Fruit fly (Drosophila melanogaster) whole organism, embryonic: ENCODE data around the gene Slu7.

Experiments
- Aef1 ChIP-seq: fragments of 200-800 bp; sonication (Bioruptor generic); IDR thresholded peaks from 3 replicates; pipeline ENCODE4 v1.3.6; 2022; ENCODE audit warnings: missing biosample characterization, missing genetic modification characterization
- Atf-2 ChIP-seq: fragments of 200-800 bp; sonication (Bioruptor generic); optimal IDR thresholded peaks from 2 replicates; lab custom pipeline; 2016; ENCODE audit warnings: missing biosample characterization, missing genetic modification characterization
- Atf6 ChIP-seq: fragments of 200-800 bp; sonication (Bioruptor generic); IDR thresholded peaks from 2 replicates; pipeline ENCODE4 v1.3.6; 2022; ENCODE audit warnings: missing biosample characterization, missing genetic modification characterization
- CG10274 ChIP-seq: fragments of 200-800 bp; sonication (Bioruptor generic); optimal IDR thresholded peaks from 3 replicates; lab custom pipeline; 2017; ENCODE audit warnings: missing biosample characterization, mild to moderate bottlenecking, missing genetic modification characterization
- CG10431 ChIP-seq: fragments of 200-800 bp; sonication (Bioruptor generic); optimal IDR thresholded peaks from 3 replicates; lab custom pipeline; 2018; ENCODE audit warnings: missing biosample characterization, mild to moderate bottlenecking, missing genetic modification characterization
- CG11247 ChIP-seq: fragments of 200-800 bp; sonication (Bioruptor generic); IDR thresholded peaks from 2 replicates; pipeline ENCODE4 v1.3.6; 2022; ENCODE audit warnings: missing biosample characterization, missing genetic modification characterization
- CG11504 ChIP-seq: fragments of 200-800 bp; sonication (Bioruptor generic); optimal IDR thresholded peaks from 3 replicates; lab custom pipeline; 2019; ENCODE audit warnings: missing biosample characterization, mild to moderate bottlenecking, missing genetic modification characterization, moderate library complexity
- CG12942 ChIP-seq: fragments of 200-800 bp; sonication (Bioruptor generic); optimal IDR thresholded peaks from 3 replicates; lab custom pipeline; 2016; ENCODE audit warnings: missing biosample characterization, missing genetic modification characterization
- CG15073 ChIP-seq: fragments of 200-800 bp; sonication (Bioruptor generic); optimal IDR thresholded peaks from 2 replicates; lab custom pipeline; 2016; ENCODE audit warnings: missing biosample characterization, missing genetic modification characterization
- CG15479 ChIP-seq: fragments of 200-800 bp; sonication (Bioruptor generic); optimal IDR thresholded peaks from 3 replicates; lab custom pipeline; 2019; ENCODE audit warnings: missing biosample characterization, mild to moderate bottlenecking, missing genetic modification characterization, moderate library complexity
- CG17612 ChIP-seq: fragments of 200-800 bp; sonication (Bioruptor generic); IDR thresholded peaks from 2 replicates; pipeline ENCODE4 v1.3.6; 2022; ENCODE audit warnings: missing biosample characterization, missing genetic modification characterization
- CG1792 ChIP-seq: fragments of 200-800 bp; sonication (Bioruptor generic); optimal IDR thresholded peaks from 2 replicates; lab custom pipeline; 2016; ENCODE audit warnings: missing biosample characterization, missing genetic modification characterization
- CG1832 ChIP-seq: fragments of 200-800 bp; sonication (Bioruptor generic); optimal IDR thresholded peaks from 2 replicates; lab custom pipeline; 2017; ENCODE audit warnings: missing biosample characterization, mild to moderate bottlenecking, missing genetic modification characterization, inconsistent platforms
- CG18599 ChIP-seq: fragments of 200-800 bp; sonication (Bioruptor generic); optimal IDR thresholded peaks from 3 replicates; lab custom pipeline; 2017; ENCODE audit warnings: missing biosample characterization, missing genetic modification characterization, mild to moderate bottlenecking, moderate library complexity, missing genetic modification reagents
- CG30403 ChIP-seq: fragments of 200-800 bp; sonication (Bioruptor generic); optimal IDR thresholded peaks from 3 replicates; lab custom pipeline; 2016; ENCODE audit warnings: missing biosample characterization, missing genetic modification characterization
- CG3065 ChIP-seq: fragments of 200-800 bp; sonication (Bioruptor generic); optimal IDR thresholded peaks from 2 replicates; lab custom pipeline; 2016; ENCODE audit warnings: missing biosample characterization, missing genetic modification characterization
- CG4617 ChIP-seq: fragments of 200-800 bp; sonication (Bioruptor generic); optimal IDR thresholded peaks from 3 replicates; lab custom pipeline; 2016; ENCODE audit warnings: missing biosample characterization, missing genetic modification characterization, borderline replicate concordance
- CG9727 ChIP-seq: fragments of 200-800 bp; sonication (Bioruptor generic); optimal IDR thresholded peaks from 3 replicates; lab custom pipeline; 2017; ENCODE audit warnings: missing biosample characterization, mild to moderate bottlenecking, missing genetic modification characterization
- Dip2 ChIP-seq: fragments of 200-800 bp; sonication (Bioruptor generic); IDR thresholded peaks from 2 replicates; pipeline ENCODE4 v1.3.6; 2022; ENCODE audit warnings: missing biosample characterization, missing genetic modification characterization
- Doc3 ChIP-seq: fragments of 200-800 bp; sonication (Bioruptor generic); IDR thresholded peaks from 3 replicates; pipeline ENCODE4 v1.3.6; 2022; ENCODE audit warnings: missing biosample characterization, missing genetic modification characterization; ENCODE audit not compliant: partially characterized antibody
- Dref ChIP-seq: fragments of 200-800 bp; sonication (Bioruptor generic); IDR thresholded peaks from 2 replicates; pipeline ENCODE4 v1.3.6; 2022; ENCODE audit warnings: missing biosample characterization, missing genetic modification characterization
- Drgx ChIP-seq: fragments of 200-800 bp; sonication (Bioruptor generic); IDR thresholded peaks from 2 replicates; pipeline ENCODE4 v1.3.6; 2022; ENCODE audit warnings: missing biosample characterization, missing genetic modification characterization
- Gug ChIP-seq: fragments of 200-800 bp; sonication (Bioruptor generic); IDR thresholded peaks from 4 replicates; pipeline ENCODE4 v1.3.6; 2022; ENCODE audit warnings: missing biosample characterization, missing genetic modification characterization
- H15 ChIP-seq: fragments of 200-800 bp; sonication (Bioruptor generic); IDR thresholded peaks from 3 replicates; pipeline ENCODE4 v1.3.6; 2022; ENCODE audit warnings: missing biosample characterization, missing genetic modification characterization
- HHEX ChIP-seq: fragments of 200-800 bp; sonication (Bioruptor generic); optimal IDR thresholded peaks from 3 replicates; lab custom pipeline; 2017; ENCODE audit warnings: missing biosample characterization, mild to moderate bottlenecking, missing genetic modification characterization, missing genetic modification reagents
- Hey ChIP-seq: fragments of 200-800 bp; sonication (Bioruptor generic); optimal IDR thresholded peaks from 3 replicates; lab custom pipeline; 2018; ENCODE audit warnings: missing biosample characterization, mild to moderate bottlenecking, missing genetic modification characterization
- Hmx ChIP-seq: fragments of 200-800 bp; sonication (Bioruptor generic); optimal IDR thresholded peaks from 2 replicates; lab custom pipeline; 2016; ENCODE audit warnings: missing biosample characterization, missing genetic modification characterization
- Hr39 ChIP-seq: fragments of >200 bp; optimal IDR thresholded peaks from 2 replicates; lab custom pipeline; 2017
- Lhr ChIP-seq: fragments of 200-800 bp; sonication (Bioruptor generic); optimal IDR thresholded peaks from 3 replicates; lab custom pipeline; 2017; ENCODE audit warnings: mild to moderate bottlenecking, missing biosample characterization, missing genetic modification reagents, missing genetic modification characterization
- Meics ChIP-seq: fragments of 200-800 bp; sonication (Bioruptor generic); optimal IDR thresholded peaks from 2 replicates; lab custom pipeline; 2017; ENCODE audit warnings: missing biosample characterization, mild to moderate bottlenecking, missing genetic modification characterization
- NFAT ChIP-seq: fragments of 200-800 bp; sonication (Bioruptor generic); IDR thresholded peaks from 2 replicates; pipeline ENCODE4 v1.3.6; 2022; ENCODE audit warnings: missing biosample characterization, missing genetic modification characterization
- Ravus ChIP-seq: fragments of 200-800 bp; sonication (Bioruptor generic); IDR thresholded peaks from 2 replicates; pipeline ENCODE4 v1.3.6; 2022; ENCODE audit warnings: missing biosample characterization, missing genetic modification characterization
- Taf1 ChIP-seq: fragments of 200-800 bp; sonication (Bioruptor generic); IDR thresholded peaks from 2 replicates; pipeline ENCODE4 v1.3.6; 2022; ENCODE audit warnings: missing biosample characterization, missing genetic modification characterization
- Tbp ChIP-seq: fragments of >200 bp; optimal IDR thresholded peaks from 2 replicates; lab custom pipeline; 2018; ENCODE audit warnings: missing biosample characterization, missing genetic modification characterization
- Trl ChIP-seq, 3 experiments: fragments of >200 bp in 2 of 3; fragments of 200-800 bp in 1 of 3; sonication (Bioruptor generic) in 1 of 3; optimal IDR thresholded peaks; 2 replicates in 1 of 3; 3 replicates in 2 of 3; lab custom pipeline; 2016 to 2017; ENCODE audit warnings: missing biosample characterization in 1 of 3, missing genetic modification characterization in 1 of 3
- crc ChIP-seq: fragments of 200-800 bp; sonication (Bioruptor generic); optimal IDR thresholded peaks from 2 replicates; lab custom pipeline; 2016; ENCODE audit warnings: missing biosample characterization, missing genetic modification characterization
- croc ChIP-seq: fragments of 200-800 bp; sonication (Bioruptor generic); conservative IDR thresholded peaks from 3 replicates; pipeline ENCODE4 v1.3.6; 2022; ENCODE audit warnings: missing biosample characterization, missing genetic modification characterization
- her ChIP-seq: fragments of 200-800 bp; sonication (Bioruptor generic); optimal IDR thresholded peaks from 2 replicates; lab custom pipeline; 2016; ENCODE audit warnings: missing biosample characterization, missing genetic modification characterization
- jumu ChIP-seq: fragments of 200-800 bp; sonication (Bioruptor generic); optimal IDR thresholded peaks from 3 replicates; lab custom pipeline; 2016; ENCODE audit warnings: missing biosample characterization, missing genetic modification characterization
- maf-S ChIP-seq: fragments of 200-800 bp; sonication (Bioruptor generic); optimal IDR thresholded peaks from 2 replicates; lab custom pipeline; 2016; ENCODE audit warnings: missing biosample characterization, missing genetic modification characterization
- peb ChIP-seq: fragments of 200-800 bp; sonication (Bioruptor generic); IDR thresholded peaks from 2 replicates; pipeline ENCODE4 v1.3.6; 2022; ENCODE audit warnings: missing biosample characterization, missing genetic modification characterization
- pfk ChIP-seq: fragments of 200-800 bp; sonication (Bioruptor generic); optimal IDR thresholded peaks from 2 replicates; lab custom pipeline; 2018; ENCODE audit warnings: missing biosample characterization, mild to moderate bottlenecking, missing genetic modification characterization, moderate library complexity
- psq ChIP-seq: fragments of 200-800 bp; sonication (Bioruptor generic); optimal IDR thresholded peaks from 2 replicates; lab custom pipeline; 2017; ENCODE audit warnings: missing biosample characterization, missing genetic modification characterization
- ro ChIP-seq: fragments of 200-800 bp; sonication (Bioruptor generic); IDR thresholded peaks from 2 replicates; pipeline ENCODE4 v1.3.6; 2022; ENCODE audit warnings: missing biosample characterization, missing genetic modification characterization
- ssp ChIP-seq: fragments of 200-800 bp; sonication (Bioruptor generic); IDR thresholded peaks from 2 replicates; pipeline ENCODE4 v1.3.6; 2022; ENCODE audit warnings: missing biosample characterization, missing genetic modification characterization
- sug ChIP-seq: fragments of 200-800 bp; optimal IDR thresholded peaks from 2 replicates; lab custom pipeline; 2019; ENCODE audit warnings: missing biosample characterization, mild to moderate bottlenecking, missing genetic modification characterization, moderate library complexity
- tx ChIP-seq: fragments of 200-800 bp; sonication (Bioruptor generic); optimal IDR thresholded peaks from 2 replicates; lab custom pipeline; 2016; ENCODE audit warnings: missing biosample characterization, missing genetic modification characterization
- zen2 ChIP-seq: fragments of 200-800 bp; sonication (Bioruptor generic); IDR thresholded peaks from 3 replicates; pipeline ENCODE4 v1.3.6; 2022; ENCODE audit warnings: missing biosample characterization, missing genetic modification characterization; ENCODE audit not compliant: partially characterized antibody
- zf30C ChIP-seq: fragments of 200-800 bp; sonication (Bioruptor generic); optimal IDR thresholded peaks from 3 replicates; lab custom pipeline; 2018; ENCODE audit warnings: missing biosample characterization, mild to moderate bottlenecking, missing genetic modification characterization
- zfh2 ChIP-seq: fragments of 200-800 bp; sonication (Bioruptor generic); optimal IDR thresholded peaks from 2 replicates; lab custom pipeline; 2016; ENCODE audit warnings: missing biosample characterization, missing genetic modification characterization

The Slu7 gene

DNA sequence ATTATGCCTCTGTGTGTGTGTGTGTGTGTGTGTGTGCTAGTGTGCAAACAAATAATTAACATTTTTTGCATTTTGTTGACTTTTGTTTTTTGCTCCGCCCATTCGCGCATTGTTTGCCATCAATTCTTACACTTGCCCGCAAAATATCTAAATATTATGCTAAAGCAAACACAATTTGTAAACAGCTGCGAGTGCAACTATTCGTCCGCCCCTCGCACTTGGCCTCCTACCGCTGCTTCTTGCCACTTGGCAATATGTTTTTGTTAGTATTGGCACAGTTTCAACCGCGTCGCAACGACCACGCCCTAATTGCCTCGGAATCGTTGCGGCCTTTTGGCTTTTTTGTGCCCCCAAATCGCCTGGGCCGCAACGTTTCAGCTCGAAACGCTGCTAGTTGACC lies 38.7 kb upstream of the Slu7 start (continued):
- TF ChIP-seq her (GFP tag; lab: Kevin White, UChicago) = no peak
- TF ChIP-seq Taf1 (GFP tag; lab: Robert Waterston, UW) = no peak
- TF ChIP-seq zf30C = no peak
- no peak for TF ChIP-seq CG30403 (GFP tag; lab: Kevin White, UChicago)
- no peak for TF ChIP-seq Atf6 (GFP tag; lab: Robert Waterston, UW)
- TF ChIP-seq ro = no peak
- TF ChIP-seq zen2 (GFP tag; lab: Robert Waterston, UW) = no peak
- TF ChIP-seq Aef1 (GFP tag; lab: Robert Waterston, UW) = no peak
- no peak for TF ChIP-seq CG11247 (GFP tag; lab: Robert Waterston, UW)
- no peak for TF ChIP-seq Gug (GFP tag; lab: Robert Waterston, UW)
- TF ChIP-seq CG18599 (GFP tag; lab: Kevin White, UChicago) = no peak
- no peak for TF ChIP-seq sug (tag; lab: Kevin White, UChicago)
- peak; percentile 12 for TF ChIP-seq CG15479 (GFP tag; lab: Kevin White, UChicago)
- no peak for TF ChIP-seq CG10274 (GFP tag; lab: Kevin White, UChicago)

DNA sequence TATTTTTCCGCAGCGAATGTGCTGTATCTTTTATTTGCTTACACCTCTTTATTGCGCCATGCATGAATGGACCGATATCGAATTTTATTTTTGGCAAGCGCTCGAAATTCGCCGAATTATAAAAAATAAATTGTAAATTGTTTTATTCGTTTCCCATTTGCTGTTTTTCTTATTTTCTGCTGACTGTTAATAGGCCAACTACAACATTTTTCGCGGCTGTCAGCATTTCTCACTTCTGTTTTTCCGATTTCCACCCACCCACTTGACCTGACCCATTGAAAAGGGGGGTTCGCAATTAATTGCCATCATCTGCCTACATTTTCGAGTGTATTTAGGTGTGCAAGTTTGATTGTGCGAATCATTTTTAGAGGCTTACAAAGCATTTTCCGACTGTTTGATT lies 37.7 kb upstream of the Slu7 start:
- TF ChIP-seq CG1792 (GFP tag; lab: Kevin White, UChicago) = no peak
- TF ChIP-seq Atf-2 (GFP tag; lab: Kevin White, UChicago) = no peak
- no peak for TF ChIP-seq croc (GFP tag; lab: Robert Waterston, UW)
- no peak for TF ChIP-seq HHEX
- TF ChIP-seq CG4617 = no peak
- TF ChIP-seq H15 (GFP tag; lab: Robert Waterston, UW) = no peak
- no peak for TF ChIP-seq CG1832 (GFP tag; lab: Kevin White, UChicago)
- no peak for TF ChIP-seq maf-S
- TF ChIP-seq peb = no peak
- no peak for TF ChIP-seq Hr39 (lab: Kevin White, UChicago)
- TF ChIP-seq Tbp = no peak
- no peak for TF ChIP-seq crc
- TF ChIP-seq CG11504 (tag; lab: Kevin White, UChicago) = no peak
- TF ChIP-seq pfk (GFP tag; lab: Kevin White, UChicago) = no peak

dm6 chr3R:29075631-29076398 lies 36.9 kb upstream of the Slu7 start:
- TF ChIP-seq CG10431 (GFP tag; lab: Kevin White, UChicago) (no peak), CG9727 (GFP tag; lab: Kevin White, UChicago) (peak; percentile 22), Ravus (GFP tag; lab: Robert Waterston, UW) (no peak), NFAT (GFP tag; lab: Robert Waterston, UW) (no peak), Meics (GFP tag; lab: Kevin White, UChicago) (peak; percentile 20), CG3065 (GFP tag; lab: Kevin White, UChicago) (no peak), CG12942 (peak; percentile 4), Doc3 (GFP tag; lab: Robert Waterston, UW) (no peak), CG15073 (GFP tag; lab: Kevin White, UChicago) (no peak), tx (GFP tag; lab: Kevin White, UChicago) (no peak), Trl (optimal IDR thresholded peaks at IDR 0.05; lab: Kevin White, UChicago) (no peak), Trl (GFP tag; optimal IDR thresholded peaks at IDR 0.05; lab: Kevin White, UChicago) (no peak), Drgx (peak; percentile 3; the same call in 1 of the 2 replicates), psq (GFP tag; lab: Kevin White, UChicago) (no peak), Hey (tag; lab: Kevin White, UChicago) (no peak), CG17612 (no peak), Dref (GFP tag; lab: Robert Waterston, UW) (no peak), Dip2 (GFP tag; lab: Robert Waterston, UW) (no peak), Lhr (GFP tag; lab: Kevin White, UChicago) (no peak), jumu (GFP tag; lab: Kevin White, UChicago) (no peak), ssp (GFP tag; lab: Robert Waterston, UW) (no peak), pfk (GFP tag; lab: Kevin White, UChicago) (no peak), Hmx (GFP tag; lab: Kevin White, UChicago) (no peak), Taf1 (GFP tag; lab: Robert Waterston, UW) (no peak), zfh2 (GFP tag; lab: Kevin White, UChicago) (no peak)
